Fruit fly (Drosophila melanogaster) whole organism, wandering third instar larva: ENCODE results near the gene Ugt307A1.

Experiments used
- CG32264 ChIP-seq: fragments of 200-800 bp; sonication (Bioruptor generic); optimal IDR thresholded peaks from 2 replicates; lab custom pipeline; 2016; ENCODE audit warnings: missing biosample characterization, missing genetic modification characterization
- CrebA ChIP-seq: fragments of 200-800 bp; sonication (Bioruptor generic); optimal IDR thresholded peaks from 2 replicates; lab custom pipeline; 2016; ENCODE audit warnings: missing biosample characterization, mild to moderate bottlenecking, missing genetic modification characterization, borderline replicate concordance
- Dfd ChIP-seq: fragments of >200 bp; optimal IDR thresholded peaks from 2 replicates; lab custom pipeline; 2017; ENCODE audit warnings: missing biosample characterization, missing genetic modification characterization
- Hnf4 ChIP-seq: fragments of 200-800 bp; sonication (Bioruptor generic); optimal IDR thresholded peaks from 2 replicates; lab custom pipeline; 2016; ENCODE audit warnings: missing biosample characterization, mild to moderate bottlenecking, missing genetic modification characterization
- Hr78 ChIP-seq: fragments of >200 bp; optimal IDR thresholded peaks from 2 replicates; lab custom pipeline; 2017; ENCODE audit warnings: missing biosample characterization, missing genetic modification characterization
- Jra ChIP-seq: sonication (Bioruptor generic); optimal IDR thresholded peaks from 2 replicates; lab custom pipeline; 2016; ENCODE audit warnings: missing biosample characterization, missing genetic modification characterization
- N ChIP-seq: fragments of >200 bp; optimal IDR thresholded peaks from 2 replicates; lab custom pipeline; 2018; ENCODE audit warnings: missing biosample characterization, missing external identifiers, missing genetic modification characterization
- Vsx2 ChIP-seq: fragments of 200-300, 225-300 bp; sonication (Bioruptor generic); optimal IDR thresholded peaks from 2 replicates; lab custom pipeline; 2018; ENCODE audit warnings: missing biosample characterization, missing genetic modification characterization; ENCODE audit not compliant: partially characterized antibody
- br ChIP-seq: fragments of 200-800 bp; sonication (Bioruptor generic); optimal IDR thresholded peaks from 2 replicates; lab custom pipeline; 2016; ENCODE audit warnings: missing biosample characterization, missing genetic modification characterization
- brk ChIP-seq: fragments of 200-800 bp; sonication (Bioruptor generic); optimal IDR thresholded peaks from 2 replicates; lab custom pipeline; 2016; ENCODE audit warnings: missing biosample characterization, mild to moderate bottlenecking, missing genetic modification characterization
- dl ChIP-seq, 2 experiments: fragments of 175-275, 200-275 bp in 1 of 2; fragments of 200-275 bp in 1 of 2; sonication (Bioruptor generic); optimal IDR thresholded peaks; lab custom pipeline; 2018; ENCODE audit warnings: mild to moderate bottlenecking in 2 of 2, missing biosample characterization in 2 of 2, missing genetic modification characterization in 2 of 2, moderate library complexity in 2 of 2; ENCODE audit not compliant: partially characterized antibody in 2 of 2, insufficient read depth in 1 of 2
- dmrt93B ChIP-seq: fragments of 200-800 bp; sonication (Bioruptor generic); optimal IDR thresholded peaks from 2 replicates; lab custom pipeline; 2018; ENCODE audit warnings: missing biosample characterization, mild to moderate bottlenecking, missing genetic modification characterization
- dsf ChIP-seq: sonication (Bioruptor generic); optimal IDR thresholded peaks from 2 replicates; lab custom pipeline; 2016; ENCODE audit warnings: missing biosample characterization, missing genetic modification characterization, borderline replicate concordance
- ey ChIP-seq: fragments of 200-800 bp; sonication (Bioruptor generic); optimal IDR thresholded peaks from 2 replicates; lab custom pipeline; 2016; ENCODE audit warnings: missing biosample characterization, missing genetic modification characterization
- h ChIP-seq: fragments of 200-800 bp; sonication (Bioruptor generic); optimal IDR thresholded peaks from 3 replicates; lab custom pipeline; 2016; ENCODE audit warnings: missing biosample characterization, mild to moderate bottlenecking, missing genetic modification characterization
- pan ChIP-seq: fragments of >200 bp; optimal IDR thresholded peaks from 2 replicates; lab custom pipeline; 2017
- psq ChIP-seq: fragments of 200-800 bp; sonication (Bioruptor generic); optimal IDR thresholded peaks from 3 replicates; lab custom pipeline; 2017; ENCODE audit warnings: missing biosample characterization, mild to moderate bottlenecking, missing genetic modification characterization, moderate library complexity
- rgr ChIP-seq: fragments of 200-800 bp; sonication (Bioruptor generic); optimal IDR thresholded peaks from 3 replicates; lab custom pipeline; 2016; ENCODE audit warnings: missing biosample characterization, mild to moderate bottlenecking, missing genetic modification characterization
- sage ChIP-seq: fragments of 200-800 bp; sonication (Bioruptor generic); optimal IDR thresholded peaks from 2 replicates; lab custom pipeline; 2016; ENCODE audit warnings: missing biosample characterization, mild to moderate bottlenecking, missing genetic modification characterization
- sv ChIP-seq: fragments of 200-800 bp; sonication (Bioruptor generic); optimal IDR thresholded peaks from 3 replicates; lab custom pipeline; 2016; ENCODE audit warnings: missing biosample characterization, missing genetic modification characterization
- tai ChIP-seq: sonication (Bioruptor generic); optimal IDR thresholded peaks from 2 replicates; lab custom pipeline; 2016; ENCODE audit warnings: missing biosample characterization, missing genetic modification characterization
- woc ChIP-seq: sonication (Bioruptor generic); optimal IDR thresholded peaks from 2 replicates; lab custom pipeline; 2016; ENCODE audit warnings: missing biosample characterization, mild to moderate bottlenecking, missing genetic modification characterization

Gene Ugt307A1

dm6 chr2L:7117552-7118144 lies 49.9 kb downstream of the Ugt307A1 start:
- TF ChIP-seq rgr (GFP tag; lab: Kevin White, UChicago) (no peak), brk (GFP tag; lab: Kevin White, UChicago) (no peak), sage (no peak), Vsx2 (no peak), CG32264 (no peak), h (no peak), dmrt93B (GFP tag; lab: Kevin White, UChicago) (no peak), sv (GFP tag; lab: Kevin White, UChicago) (no peak), Dfd (no peak), CrebA (no peak), dl (GFP tag; optimal IDR thresholded peaks at IDR 0.05; lab: Kevin White, UChicago; ENCODE audit: insufficient read depth in 1 of 2, partially characterized antibody in 2 of 2) (no peak), Hnf4 (GFP tag; lab: Kevin White, UChicago) (no peak), Hr78 (GFP tag; lab: Kevin White, UChicago) (no peak), N (GFP tag; lab: Kevin White, UChicago) (no peak), tai (GFP tag; lab: Kevin White, UChicago) (no peak), Jra (no peak), br (GFP tag; lab: Kevin White, UChicago) (no peak), woc (GFP tag; lab: Kevin White, UChicago) (no peak)

dm6 chr2L:7118205-7118801 lies 50.5 kb downstream of the Ugt307A1 start:
- TF ChIP-seq CrebA (no peak), Dfd (no peak), N (GFP tag; lab: Kevin White, UChicago) (no peak), ey (GFP tag; lab: Kevin White, UChicago) (no peak), sage (no peak), psq (GFP tag; lab: Kevin White, UChicago) (no peak), pan (lab: Kevin White, UChicago) (no peak), dsf (GFP tag; lab: Kevin White, UChicago) (no peak), tai (GFP tag; lab: Kevin White, UChicago) (no peak), rgr (GFP tag; lab: Kevin White, UChicago) (no peak), dl (GFP tag; optimal IDR thresholded peaks at IDR 0.05; lab: Kevin White, UChicago; ENCODE audit: insufficient read depth in 1 of 2, partially characterized antibody in 2 of 2) (no peak)
